Fruit fly (Drosophila melanogaster): Measurements from ENCODE around the gene CG12155.

CG12155 gene

DNA sequence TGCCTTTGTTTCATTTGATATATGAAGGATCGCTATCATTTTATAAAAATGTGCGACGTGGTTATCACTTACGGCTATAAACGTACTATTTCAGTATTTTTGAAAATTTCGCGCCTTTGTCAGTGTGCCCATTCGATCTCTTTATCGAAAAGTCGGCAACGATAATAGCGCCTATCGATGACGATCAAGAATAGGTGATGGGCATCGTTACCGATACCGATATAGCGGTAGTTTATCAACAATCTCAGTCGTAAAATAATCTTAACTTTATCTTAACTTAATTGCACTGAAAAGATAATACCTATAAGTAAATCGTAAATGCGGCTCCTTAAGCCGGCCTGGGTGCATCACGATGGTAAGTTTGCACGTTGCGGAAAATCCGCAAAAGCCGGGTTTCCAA lies 6.7 kb upstream of the CG12155 start, which contains the start of gene Hira (continued):
- no peak for TF ChIP-seq nom (GFP tag; optimal IDR thresholded peaks at IDR 0.05)
- TF ChIP-seq nmo (GFP tag; optimal IDR thresholded peaks at IDR 0.05): peak; percentile 6
- TF ChIP-seq CG6791 (GFP tag; IDR thresholded peaks at IDR 0.05; ENCODE audit: partially characterized antibody): peak; percentile 93
- TF ChIP-seq fd96Cb (tag; optimal IDR thresholded peaks at IDR 0.05): no peak
- peak; percentile 75 for TF ChIP-seq knrl (GFP tag; IDR thresholded peaks at IDR 0.05; ENCODE audit: partially characterized antibody)
- no peak for TF ChIP-seq Mes4 (GFP tag; optimal IDR thresholded peaks at IDR 0.05)
- TF ChIP-seq gt (GFP tag; IDR thresholded peaks at IDR 0.05): no peak
- peak; percentile 82 for TF ChIP-seq hb (GFP tag; IDR thresholded peaks at IDR 0.05; ENCODE audit: partially characterized antibody)
- TF ChIP-seq Nf-YB (GFP tag; optimal IDR thresholded peaks at IDR 0.05): no peak
- peak; percentile 56 for TF ChIP-seq CG14710 (tag; optimal IDR thresholded peaks at IDR 0.05)
- TF ChIP-seq inv (GFP tag; IDR thresholded peaks at IDR 0.05; ENCODE audit: partially characterized antibody): peak; percentile 70
- TF ChIP-seq Ets65A (GFP tag): no peak
- TF ChIP-seq salm (tag; optimal IDR thresholded peaks at IDR 0.05): no peak
- TF ChIP-seq CG10431 (GFP tag; optimal IDR thresholded peaks at IDR 0.05): no peak
- no peak for TF ChIP-seq chm (GFP tag; IDR thresholded peaks at IDR 0.05)
- TF ChIP-seq pzg (GFP tag; optimal IDR thresholded peaks at IDR 0.05): peak; percentile 87
- TF ChIP-seq Pdp1 (GFP tag; optimal IDR thresholded peaks at IDR 0.05): no peak
- TF ChIP-seq CG2875 (GFP tag; optimal IDR thresholded peaks at IDR 0.05): no peak
- no peak for TF ChIP-seq prd (optimal IDR thresholded peaks at IDR 0.05)
- TF ChIP-seq prd (GFP tag; IDR thresholded peaks at IDR 0.05): no peak
- no peak for TF ChIP-seq CG5180 (GFP tag; optimal IDR thresholded peaks at IDR 0.05)
- TF ChIP-seq Doc2 (GFP tag; IDR thresholded peaks at IDR 0.05): no peak
- no peak for TF ChIP-seq CG18011 (GFP tag; optimal IDR thresholded peaks at IDR 0.05)
- TF ChIP-seq NfI (GFP tag; optimal IDR thresholded peaks at IDR 0.05): no peak
- peak; percentile 92 for TF ChIP-seq CG7963 (GFP tag; IDR thresholded peaks at IDR 0.05; ENCODE audit: partially characterized antibody)
- TF ChIP-seq CG12104 (GFP tag; optimal IDR thresholded peaks at IDR 0.05): no peak
- peak; percentile 84 for TF ChIP-seq CG9797 (GFP tag; optimal IDR thresholded peaks at IDR 0.05)
- TF ChIP-seq Nf-YC (tag; optimal IDR thresholded peaks at IDR 0.05): peak; percentile 27
- TF ChIP-seq PHDP (tag; optimal IDR thresholded peaks at IDR 0.05): peak; percentile 7
- peak; percentile 93 for TF ChIP-seq HLH4C (GFP tag; IDR thresholded peaks at IDR 0.05; ENCODE audit: partially characterized antibody)
- TF ChIP-seq CG7271 (tag; optimal IDR thresholded peaks at IDR 0.05): no peak
- no peak for TF ChIP-seq Chrac-16 (GFP tag; optimal IDR thresholded peaks at IDR 0.05)
- no peak for TF ChIP-seq eve (GFP tag; optimal IDR thresholded peaks at IDR 0.05)
- no peak for TF ChIP-seq maf-S (GFP tag; optimal IDR thresholded peaks at IDR 0.05)
- no peak for TF ChIP-seq slbo (GFP tag; IDR thresholded peaks at IDR 0.05)
- no peak for TF ChIP-seq CG7372 (GFP tag; IDR thresholded peaks at IDR 0.05)
- no peak for TF ChIP-seq sim (GFP tag; IDR thresholded peaks at IDR 0.05)
- TF ChIP-seq CG3995 (GFP tag; optimal IDR thresholded peaks at IDR 0.05): peak; percentile 33
- TF ChIP-seq CTCF (GFP tag; optimal IDR thresholded peaks at IDR 0.05): peak; percentile 32
- no peak for TF ChIP-seq CG6683 (GFP tag; optimal IDR thresholded peaks at IDR 0.05)
- peak; percentile 92 for TF ChIP-seq tna (GFP tag; IDR thresholded peaks at IDR 0.05; ENCODE audit: partially characterized antibody)
- TF ChIP-seq hth (optimal IDR thresholded peaks at IDR 0.05): no peak
- no peak for TF ChIP-seq CG14050 (GFP tag; IDR thresholded peaks at IDR 0.05)
- peak; percentile 9 for TF ChIP-seq her (GFP tag; optimal IDR thresholded peaks at IDR 0.05)
- TF ChIP-seq Dref (GFP tag; IDR thresholded peaks at IDR 0.05): peak; percentile 93
- TF ChIP-seq pan (optimal IDR thresholded peaks at IDR 0.05): no peak
- TF ChIP-seq pan (GFP tag; optimal IDR thresholded peaks at IDR 0.05 in 1 of 2, IDR thresholded peaks at IDR 0.05 in 1 of 2): no peak
- TF ChIP-seq CG3163 (GFP tag; optimal IDR thresholded peaks at IDR 0.05): no peak
- TF ChIP-seq Opbp (GFP tag; IDR thresholded peaks at IDR 0.05; ENCODE audit: partially characterized antibody): peak; percentile 89
- TF ChIP-seq Neu2 (GFP tag; optimal IDR thresholded peaks at IDR 0.05; ENCODE audit: borderline replicate concordance): no peak
- no peak for TF ChIP-seq BtbVII (GFP tag; optimal IDR thresholded peaks at IDR 0.05)

All from whole organism, embryonic.